Fruit fly (Drosophila melanogaster): ENCODE results near the gene Femcoat.

The Femcoat gene

DNA sequence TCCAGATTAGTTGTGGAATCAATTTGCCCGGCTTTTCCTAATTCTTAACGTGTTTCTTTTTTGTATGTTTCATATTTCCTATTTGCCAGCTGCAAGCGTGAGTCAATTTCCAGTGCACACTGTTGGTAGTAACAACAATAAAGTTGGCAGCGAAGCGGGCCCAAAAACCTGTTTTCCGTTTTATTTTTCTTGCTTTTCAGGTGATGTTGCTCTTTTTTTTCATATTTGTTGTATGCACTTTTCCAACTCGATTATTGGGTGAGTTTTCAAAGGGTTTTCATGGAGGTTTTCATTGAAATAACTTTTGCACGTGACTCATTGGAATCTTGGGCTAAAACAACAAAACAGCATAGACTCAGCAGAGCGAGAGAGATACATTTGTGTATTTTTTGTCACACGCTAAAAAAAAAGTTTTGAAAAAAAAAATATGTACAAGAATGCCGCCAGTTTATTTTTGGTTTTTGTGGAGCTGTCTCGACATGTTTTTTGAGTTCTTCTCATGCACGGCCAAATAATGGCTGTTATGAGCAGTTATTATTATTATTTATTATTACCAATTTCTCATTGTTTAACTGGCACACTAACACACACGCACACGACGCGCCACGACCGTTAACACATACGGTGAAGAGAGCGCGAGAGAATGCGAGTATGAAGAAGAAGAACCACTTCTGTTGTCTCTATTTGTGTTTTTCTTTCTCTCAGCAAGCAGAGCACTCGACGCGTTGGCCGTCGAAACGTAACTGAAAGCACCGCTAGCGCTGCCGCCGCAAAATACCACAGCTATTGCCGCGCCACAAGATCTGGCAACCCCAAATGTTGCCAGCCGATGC, 37.1 kb downstream of the Femcoat start, which contains the start of gene Fas2 (continued):
- TF ChIP-seq Ssrp (tag; optimal IDR thresholded peaks at IDR 0.05) (no peak), gce (GFP tag; IDR thresholded peaks at IDR 0.05) (peak; percentile 67; the same call in 1 of the 3 replicates), CG34376 (GFP tag; optimal IDR thresholded peaks at IDR 0.05) (peak; percentile 61), CG9817 (tag; optimal IDR thresholded peaks at IDR 0.05) (no peak), phol (tag; optimal IDR thresholded peaks at IDR 0.05) (peak; percentile 21), HLH3B (GFP tag; IDR thresholded peaks at IDR 0.05) (0 out of 2 replicates have a peak, but pooled peaks have one; percentile 14), ind (GFP tag; optimal IDR thresholded peaks at IDR 0.05) (no peak), CG13624 (GFP tag; optimal IDR thresholded peaks at IDR 0.05) (peak; percentile 47), cad (GFP tag; optimal IDR thresholded peaks at IDR 0.05) (no peak), CG11723 (GFP tag; optimal IDR thresholded peaks at IDR 0.05) (peak; percentile 50), CG15514 (GFP tag; optimal IDR thresholded peaks at IDR 0.05) (peak; percentile 69), tin (GFP tag; optimal IDR thresholded peaks at IDR 0.05) (no peak), mld (GFP tag; IDR thresholded peaks at IDR 0.05; ENCODE audit: partially characterized antibody) (no peak), NC2α (GFP tag; optimal IDR thresholded peaks at IDR 0.05) (no peak), CG1647 (GFP tag; optimal IDR thresholded peaks at IDR 0.05) (peak; percentile 32), Dbx (GFP tag; IDR thresholded peaks at IDR 0.05) (peak; percentile 49; the same call in 2 of the 3 replicates), Bgb (GFP tag; IDR thresholded peaks at IDR 0.05; ENCODE audit: partially characterized antibody) (peak; percentile 54; the same call in 1 of the 2 replicates), Fer1 (GFP tag; optimal IDR thresholded peaks at IDR 0.05) (peak; percentile 69), lmd (GFP tag; IDR thresholded peaks at IDR 0.05) (peak; percentile 51), unpg (GFP tag; optimal IDR thresholded peaks at IDR 0.05) (peak; percentile 60), CG13894 (tag; optimal IDR thresholded peaks at IDR 0.05) (peak; percentile 56), pros (GFP tag; optimal IDR thresholded peaks at IDR 0.05) (peak; percentile 13), gsb (GFP tag; IDR thresholded peaks at IDR 0.05) (no peak), CG10543 (GFP tag; optimal IDR thresholded peaks at IDR 0.05) (peak; percentile 73), Xbp1 (GFP tag; optimal IDR thresholded peaks at IDR 0.05) (no peak), CG13424 (tag; optimal IDR thresholded peaks at IDR 0.05) (peak; percentile 1), Neu2 (GFP tag; optimal IDR thresholded peaks at IDR 0.05; ENCODE audit: borderline replicate concordance) (no peak), CG1792 (GFP tag; optimal IDR thresholded peaks at IDR 0.05) (no peak), Fer2 (tag; optimal IDR thresholded peaks at IDR 0.05) (no peak), Usf (GFP tag; optimal IDR thresholded peaks at IDR 0.05) (no peak), Spps (tag; optimal IDR thresholded peaks at IDR 0.05) (no peak), amos (GFP tag; IDR thresholded peaks at IDR 0.05; ENCODE audit: partially characterized antibody) (peak; percentile 46; the same call in 1 of the 2 replicates), E2f1 (GFP tag; IDR thresholded peaks at IDR 0.05) (peak; percentile 31; the same call in 1 of the 2 replicates), hb (GFP tag; IDR thresholded peaks at IDR 0.05; ENCODE audit: partially characterized antibody) (peak; percentile 30; the same call in 1 of the 3 replicates), CG10209 (GFP tag; optimal IDR thresholded peaks at IDR 0.05) (peak; percentile 47), MTF-1 (GFP tag; optimal IDR thresholded peaks at IDR 0.05; ENCODE audit: borderline replicate concordance) (peak; percentile 58), CG9797 (GFP tag; optimal IDR thresholded peaks at IDR 0.05) (no peak), CG11093 (GFP tag; IDR thresholded peaks at IDR 0.05) (no peak), CG7987 (GFP tag; optimal IDR thresholded peaks at IDR 0.05) (peak; percentile 42), D (optimal IDR thresholded peaks at IDR 0.05) (no peak), D (GFP tag; optimal IDR thresholded peaks at IDR 0.05) (peak; percentile 26), Sox102F (GFP tag; optimal IDR thresholded peaks at IDR 0.05) (peak; percentile 26), Antp (GFP tag; optimal IDR thresholded peaks at IDR 0.05) (peak; percentile 37), lola (GFP tag; optimal IDR thresholded peaks at IDR 0.05) (no peak), CG7357 (GFP tag; IDR thresholded peaks at IDR 0.05) (0 out of 3 replicates have a peak, but pooled peaks have one; percentile 18), kah (GFP tag; optimal IDR thresholded peaks at IDR 0.05) (peak; percentile 57), MBD-R2 (GFP tag; IDR thresholded peaks at IDR 0.05) (peak; percentile 19; the same call in 1 of the 2 replicates)
